Worm (Caenorhabditis elegans) whole organism, L2 larva: ENCODE data around the gene ztf-17.

Source experiments
- C34F6.9 ChIP-seq: fragments of 150-350 bp; optimal IDR thresholded peaks from 2 replicates; lab custom pipeline; 2014; ENCODE audit warnings: missing biosample characterization, missing genetic modification characterization
- F13H6.1 ChIP-seq: sonication (generic microtip); optimal IDR thresholded peaks from 2 replicates; lab custom pipeline; 2016; ENCODE audit warnings: missing genetic modification characterization, missing compliant biosample characterization
- R02D3.7 ChIP-seq: fragments of 150-350 bp; optimal IDR thresholded peaks from 2 replicates; lab custom pipeline; 2014; ENCODE audit warnings: missing biosample characterization, missing genetic modification characterization
- alr-1 ChIP-seq: fragments of 150-350 bp; optimal IDR thresholded peaks from 2 replicates; lab custom pipeline; 2014; ENCODE audit warnings: missing biosample characterization, missing genetic modification characterization
- aly-2 ChIP-seq: fragments of 150-350 bp; optimal IDR thresholded peaks from 2 replicates; lab custom pipeline; 2014; ENCODE audit warnings: missing biosample characterization, missing genetic modification characterization
- ama-1 ChIP-seq: fragments of 150-350 bp; optimal IDR thresholded peaks from 2 replicates; lab custom pipeline; 2018; ENCODE audit warnings: inconsistent platforms
- blmp-1 ChIP-seq: sonication (generic microtip); optimal IDR thresholded peaks from 2 replicates; lab custom pipeline; 2017; ENCODE audit warnings: missing genetic modification characterization, mild to moderate bottlenecking, missing compliant biosample characterization, antibody characterized with exemption, moderate library complexity; ENCODE audit not compliant: insufficient read depth
- ceh-82 ChIP-seq: fragments of 150-350 bp; optimal IDR thresholded peaks from 2 replicates; lab custom pipeline; 2014; ENCODE audit warnings: missing biosample characterization, missing genetic modification characterization
- crh-2 ChIP-seq: sonication (generic microtip); optimal IDR thresholded peaks from 2 replicates; lab custom pipeline; 2017; ENCODE audit warnings: missing biosample characterization, missing genetic modification characterization
- elt-3 ChIP-seq: sonication (generic microtip); optimal IDR thresholded peaks from 2 replicates; lab custom pipeline; 2017; ENCODE audit warnings: missing biosample characterization, missing genetic modification characterization
- fos-1 ChIP-seq: fragments of 150-350 bp; optimal IDR thresholded peaks from 2 replicates; lab custom pipeline; 2014; ENCODE audit warnings: missing biosample characterization, missing genetic modification characterization
- gmeb-1 ChIP-seq: fragments of 150-350 bp; optimal IDR thresholded peaks from 2 replicates; lab custom pipeline; 2014; ENCODE audit warnings: missing biosample characterization, missing genetic modification characterization
- lin-11 ChIP-seq: fragments of 150-350 bp; sonication (generic microtip); optimal IDR thresholded peaks from 2 replicates; lab custom pipeline; 2014; ENCODE audit warnings: missing biosample characterization, missing genetic modification characterization, inconsistent platforms, mixed read lengths
- lin-13 ChIP-seq: fragments of 150-350 bp; optimal IDR thresholded peaks from 2 replicates; lab custom pipeline; 2014; ENCODE audit warnings: missing biosample characterization, missing genetic modification reagents, missing genetic modification characterization
- lin-39 ChIP-seq: fragments of 150-350 bp; optimal IDR thresholded peaks from 2 replicates; lab custom pipeline; 2014; ENCODE audit warnings: missing biosample characterization, missing genetic modification reagents, missing genetic modification characterization
- lsy-2 ChIP-seq, 2 experiments: fragments of 150-350 bp in 1 of 2; sonication (generic microtip) in 1 of 2; optimal IDR thresholded peaks; 2 replicates each; lab custom pipeline; 2014 to 2017; ENCODE audit warnings: missing biosample characterization in 2 of 2, missing genetic modification characterization in 2 of 2
- mab-5 ChIP-seq: fragments of 150-350 bp; optimal IDR thresholded peaks from 2 replicates; lab custom pipeline; 2014; ENCODE audit warnings: missing biosample characterization, missing genetic modification characterization
- mbf-1 ChIP-seq: sonication (generic microtip); optimal IDR thresholded peaks from 2 replicates; lab custom pipeline; 2017; ENCODE audit warnings: missing biosample characterization, missing genetic modification characterization
- mdl-1 ChIP-seq, 2 experiments: fragments of 150-350 bp in 1 of 2; sonication (generic microtip) in 1 of 2; optimal IDR thresholded peaks; 2 replicates each; lab custom pipeline; 2017; ENCODE audit warnings: missing biosample characterization in 2 of 2, missing genetic modification characterization in 2 of 2
- nhr-12 ChIP-seq: fragments of 150-350 bp; optimal IDR thresholded peaks from 2 replicates; lab custom pipeline; 2014; ENCODE audit warnings: missing biosample characterization, missing genetic modification characterization
- nhr-129 ChIP-seq: fragments of 150-350 bp; optimal IDR thresholded peaks from 2 replicates; lab custom pipeline; 2014; ENCODE audit warnings: missing biosample characterization, missing genetic modification characterization
- nhr-23 ChIP-seq: fragments of 150-350 bp; optimal IDR thresholded peaks from 2 replicates; lab custom pipeline; 2014; ENCODE audit warnings: missing biosample characterization, missing genetic modification reagents, missing genetic modification characterization
- nhr-237 ChIP-seq: fragments of 150-350 bp; optimal IDR thresholded peaks from 2 replicates; lab custom pipeline; 2014; ENCODE audit warnings: missing biosample characterization, missing genetic modification characterization
- nhr-6 ChIP-seq: fragments of 150-350 bp; optimal IDR thresholded peaks from 2 replicates; lab custom pipeline; 2014; ENCODE audit warnings: missing biosample characterization, missing genetic modification characterization
- nhr-77 ChIP-seq: fragments of 150-350 bp; optimal IDR thresholded peaks from 2 replicates; lab custom pipeline; 2014; ENCODE audit warnings: missing biosample characterization, missing genetic modification characterization
- sem-4 ChIP-seq: fragments of 150-350 bp; optimal IDR thresholded peaks from 2 replicates; lab custom pipeline; 2014; ENCODE audit warnings: missing biosample characterization, missing genetic modification reagents, missing genetic modification characterization
- skn-1 ChIP-seq: sonication (generic microtip); optimal IDR thresholded peaks from 2 replicates; lab custom pipeline; 2017; ENCODE audit warnings: missing biosample characterization, missing genetic modification characterization
- sma-3 ChIP-seq: sonication (generic microtip); optimal IDR thresholded peaks from 2 replicates; lab custom pipeline; 2016; ENCODE audit warnings: missing genetic modification reagents, missing genetic modification characterization, missing compliant biosample characterization
- sma-9 ChIP-seq, 2 experiments: fragments of 150-350 bp in 1 of 2; sonication (generic microtip) in 1 of 2; optimal IDR thresholded peaks; 2 replicates each; lab custom pipeline; 2014 to 2016; ENCODE audit warnings: missing genetic modification characterization in 2 of 2, mild to moderate bottlenecking in 1 of 2, missing biosample characterization in 1 of 2, missing compliant biosample characterization in 1 of 2, missing genetic modification reagents in 1 of 2, moderate library complexity in 1 of 2
- snpc-4 ChIP-seq: fragments of 150-350 bp; optimal IDR thresholded peaks from 2 replicates; lab custom pipeline; 2014; ENCODE audit warnings: missing biosample characterization, missing genetic modification characterization
- unc-55 ChIP-seq: fragments of 150-350 bp; sonication (generic microtip); optimal IDR thresholded peaks from 3 replicates; lab custom pipeline; 2014; ENCODE audit warnings: missing biosample characterization, missing genetic modification reagents, missing genetic modification characterization
- ztf-11 ChIP-seq: sonication (generic microtip); optimal IDR thresholded peaks from 2 replicates; lab custom pipeline; 2017; ENCODE audit warnings: missing biosample characterization, missing genetic modification characterization
- ztf-4 ChIP-seq: fragments of 150-350 bp; optimal IDR thresholded peaks from 2 replicates; lab custom pipeline; 2014; ENCODE audit warnings: missing biosample characterization, missing genetic modification characterization

ztf-17 gene

ce11 chrII:7845571-7846236 is 24.3 kb downstream of the ztf-17 start, which contains the start of gene T09A5.4:
Gene T09A5.4, plus strand, starts transcription at chrII:7846186.
- TF ChIP-seq skn-1, result no peak
- peak; percentile 30 for TF ChIP-seq unc-55
- peak; percentile 33 for TF ChIP-seq F13H6.1 (tag; lab: Kevin White, UChicago)
- peak; percentile 17 for TF ChIP-seq C34F6.9 (tag; lab: Kevin White, UChicago)
- TF ChIP-seq ztf-11 (tag; lab: Kevin White, UChicago), result no peak
- TF ChIP-seq, all 48 proteins: peak for 3

DNA sequence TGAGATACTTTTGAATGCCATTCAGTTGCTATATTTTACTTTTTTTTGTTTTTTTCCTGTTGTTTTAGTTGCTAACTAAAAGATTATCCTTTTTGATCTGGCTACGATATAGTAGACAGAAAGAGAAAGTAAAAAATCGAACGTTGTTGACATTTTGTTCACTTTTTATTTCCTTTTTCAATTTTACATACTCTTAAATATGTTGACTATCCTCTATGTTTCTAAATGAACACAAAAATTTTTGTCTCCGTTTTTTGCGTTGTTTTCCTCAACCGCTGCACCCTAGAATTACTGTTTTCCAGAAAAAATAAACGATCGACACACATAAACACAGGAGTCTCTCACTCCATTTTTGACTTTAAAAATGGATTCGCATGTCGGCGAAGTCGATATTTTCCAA is 27.9 kb downstream of the ztf-17 start, which contains the start of gene klp-3:
TSS of gene klp-3 (plus strand) at position 301 of the 400 bp plus-strand sequence.
- TF ChIP-seq lin-11, result no peak
- no peak for TF ChIP-seq alr-1 (tag; lab: Kevin White, UChicago)
- TF ChIP-seq fos-1, result no peak
- TF ChIP-seq nhr-77 (tag; lab: Kevin White, UChicago), result no peak
- TF ChIP-seq mab-5, result no peak
- no peak for TF ChIP-seq nhr-23
- no peak for TF ChIP-seq ama-1
- TF ChIP-seq R02D3.7, result no peak

- no peak for TF ChIP-seq aly-2 (tag; lab: Kevin White, UChicago)
- TF ChIP-seq R02D3.7, result no peak
- TF ChIP-seq nhr-129 (tag; lab: Kevin White, UChicago), result peak; percentile 27
- TF ChIP-seq C34F6.9 (tag; lab: Kevin White, UChicago), result peak; percentile 6
- no peak for TF ChIP-seq lin-13 (GFP tag; lab: Kevin White, UChicago)
- no peak for TF ChIP-seq blmp-1 (tag; lab: Kevin White, UChicago)
- TF ChIP-seq ceh-82 (tag; lab: Kevin White, UChicago), result no peak
- no peak for TF ChIP-seq nhr-23
- TF ChIP-seq, all 48 proteins: peak for 2
Measured at ce11 chrII:7839703-7840102, 30.3 kb downstream of the ztf-17 start.

ce11 chrII:7838661-7839060 is 31.3 kb downstream of the ztf-17 start:
- TF ChIP-seq sma-3 (GFP tag; lab: Kevin White, UChicago) (no peak), lin-13 (GFP tag; lab: Kevin White, UChicago) (no peak), lsy-2 (tag; optimal IDR thresholded peaks at IDR 0.05; lab: Kevin White, UChicago) (peak in 1 of 2 experiments; percentile 51), unc-55 (peak; percentile 62), lin-11 (no peak), sma-9 (GFP tag; optimal IDR thresholded peaks at IDR 0.05; lab: Kevin White, UChicago) (peak; percentile 25), sma-9 (tag; optimal IDR thresholded peaks at IDR 0.05; lab: Kevin White, UChicago) (no peak), crh-2 (tag; lab: Kevin White, UChicago) (peak; percentile 19), C34F6.9 (tag; lab: Kevin White, UChicago) (peak; percentile 60), mab-5 (peak; percentile 22), mdl-1 (tag; optimal IDR thresholded peaks at IDR 0.05; lab: Kevin White, UChicago) (peak in 1 of 2 experiments; percentile 8), mbf-1 (tag; lab: Kevin White, UChicago) (no peak), gmeb-1 (no peak), snpc-4 (tag; lab: Kevin White, UChicago) (no peak), skn-1 (no peak), elt-3 (no peak), nhr-237 (tag; lab: Kevin White, UChicago) (no peak), nhr-12 (tag; lab: Kevin White, UChicago) (no peak), nhr-129 (tag; lab: Kevin White, UChicago) (no peak), nhr-6 (tag; lab: Kevin White, UChicago) (peak; percentile 24)

DNA sequence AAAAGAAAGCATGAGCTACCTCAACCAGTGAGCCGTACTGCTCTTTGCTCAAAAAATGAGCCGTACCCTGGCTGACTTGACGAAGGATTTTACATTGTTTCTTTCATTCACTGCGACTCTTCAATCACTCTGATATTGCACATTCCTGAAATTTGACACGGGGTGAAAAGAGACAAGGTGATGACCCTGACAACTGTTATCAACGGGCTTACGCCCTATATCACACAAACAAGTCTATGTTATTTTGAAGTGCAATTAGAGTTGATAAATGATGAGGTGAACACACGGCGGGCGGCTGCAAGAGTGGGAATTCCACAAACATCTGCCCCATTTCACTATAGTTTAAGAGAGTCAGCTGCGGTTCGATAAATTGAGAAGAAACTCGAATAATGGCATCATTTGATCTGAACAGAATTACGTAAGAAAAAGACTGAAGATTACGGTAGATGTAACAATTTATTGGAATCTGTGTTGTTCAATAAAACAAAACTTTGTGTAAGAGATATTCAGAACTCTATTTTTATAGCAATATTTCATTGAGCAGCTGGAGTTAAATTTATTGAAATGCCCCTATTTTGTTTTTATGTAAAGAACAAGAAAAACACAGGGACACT is 33.2 kb downstream of the ztf-17 start:
- TF ChIP-seq sem-4 (tag; lab: Kevin White, UChicago) (peak; percentile 58), lin-39 (tag; lab: Kevin White, UChicago) (peak; percentile 39), F13H6.1 (tag; lab: Kevin White, UChicago) (peak; percentile 92), ztf-4 (tag; lab: Kevin White, UChicago) (peak; percentile 30), C34F6.9 (tag; lab: Kevin White, UChicago) (no peak), sma-9 (GFP tag; optimal IDR thresholded peaks at IDR 0.05; lab: Kevin White, UChicago) (peak; percentile 81), sma-9 (tag; optimal IDR thresholded peaks at IDR 0.05; lab: Kevin White, UChicago) (no peak), nhr-6 (tag; lab: Kevin White, UChicago) (peak; percentile 36), nhr-129 (tag; lab: Kevin White, UChicago) (peak; percentile 65), nhr-12 (tag; lab: Kevin White, UChicago) (no peak), mab-5 (peak; percentile 44), lsy-2 (tag; optimal IDR thresholded peaks at IDR 0.05; lab: Kevin White, UChicago) (peak in 1 of 2 experiments; percentile 44)
- TF ChIP-seq, all 48 proteins: peak for 9
